Fruit fly (Drosophila melanogaster) whole organism, adult: Measurements from ENCODE around the gene CG14074.

ENCODE experiments used
- CG5204 ChIP-seq: fragments of 200-800 bp; sonication (Bioruptor generic); optimal IDR thresholded peaks from 2 replicates; lab custom pipeline; 2016; ENCODE audit warnings: missing biosample characterization, missing genetic modification characterization
- Crg-1 ChIP-seq: fragments of 200-800 bp; sonication (Bioruptor generic); optimal IDR thresholded peaks from 2 replicates; lab custom pipeline; 2016; ENCODE audit warnings: missing biosample characterization, missing genetic modification characterization
- kay ChIP-seq: fragments of 200-800 bp; sonication (Bioruptor generic); peaks from one replicate; lab custom pipeline; 2016; ENCODE audit warnings: missing biosample characterization, missing genetic modification characterization, borderline replicate concordance
- ovo ChIP-seq: fragments of 200-800 bp; sonication (Bioruptor generic); optimal IDR thresholded peaks from 2 replicates; lab custom pipeline; 2016; ENCODE audit warnings: missing biosample characterization, missing genetic modification characterization
- pad ChIP-seq: fragments of 200-800 bp; sonication (Bioruptor generic); optimal IDR thresholded peaks from 3 replicates; lab custom pipeline; 2017; ENCODE audit warnings: missing biosample characterization, missing genetic modification characterization, mild to moderate bottlenecking, moderate library complexity, missing genetic modification reagents
- toe ChIP-seq: fragments of 200-800 bp; sonication (Bioruptor generic); optimal IDR thresholded peaks from 2 replicates; lab custom pipeline; 2016; ENCODE audit warnings: missing biosample characterization, missing genetic modification characterization

DNA sequence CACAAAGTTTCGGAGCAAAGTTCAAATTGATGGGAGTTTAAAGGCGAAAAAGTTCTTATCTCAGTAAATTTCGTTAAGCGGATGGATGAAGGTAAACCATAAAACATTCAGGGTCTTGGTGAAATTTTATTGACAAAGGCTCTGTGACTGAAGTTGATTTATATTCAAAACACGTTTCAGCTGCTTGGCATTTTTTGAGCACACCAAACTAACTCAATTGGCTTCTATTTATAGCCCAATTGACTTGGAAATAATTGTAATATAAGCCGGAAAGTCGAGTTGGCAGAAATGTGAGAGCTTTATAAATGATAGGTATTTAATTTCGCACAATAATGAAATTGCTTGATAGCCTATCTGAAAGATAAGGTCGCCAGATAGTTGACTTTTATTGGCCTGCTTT, 49.3 kb upstream of the CG14074 start:
- TF ChIP-seq Crg-1 (GFP tag; lab: Kevin White, UChicago) (no peak), kay (GFP tag; lab: Kevin White, UChicago) (peak; percentile 63), toe (no peak), ovo (GFP tag; lab: Kevin White, UChicago) (no peak), CG5204 (GFP tag; lab: Kevin White, UChicago) (no peak), pad (GFP tag; lab: Kevin White, UChicago) (no peak)
